Fruit fly (Drosophila melanogaster): ENCODE data around the gene CG9119.

The CG9119 gene

DNA sequence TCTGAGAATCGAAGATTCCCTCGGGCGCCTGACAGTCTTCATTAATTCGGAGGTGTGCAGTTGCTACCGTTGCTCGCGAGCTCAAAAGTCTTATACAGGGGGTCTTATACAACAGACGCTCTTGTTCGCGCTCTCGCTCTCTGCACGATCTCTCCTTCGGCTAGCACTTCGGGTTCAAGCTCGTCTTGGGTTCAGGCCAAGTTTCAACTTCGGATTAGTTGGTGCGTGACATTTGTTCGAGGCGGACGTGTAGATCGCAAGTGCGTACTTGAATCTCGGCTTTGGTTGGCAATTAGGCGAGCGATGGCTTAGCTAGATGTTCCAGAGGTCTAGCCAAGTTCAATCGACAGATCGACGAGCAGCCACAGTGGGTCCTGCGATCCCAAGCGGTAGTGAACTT lies 3.6 kb upstream of the CG9119 start (continued):
- TF ChIP-seq bowl (GFP tag; IDR thresholded peaks at IDR 0.05) (no peak), vfl (GFP tag; optimal IDR thresholded peaks at IDR 0.05) (no peak), tx (GFP tag; optimal IDR thresholded peaks at IDR 0.05) (no peak), CG43689 (GFP tag; IDR thresholded peaks at IDR 0.05) (no peak), Scr (GFP tag; IDR thresholded peaks at IDR 0.05; ENCODE audit: partially characterized antibody) (no peak), Mes4 (GFP tag; optimal IDR thresholded peaks at IDR 0.05) (no peak), Opbp (GFP tag; IDR thresholded peaks at IDR 0.05; ENCODE audit: partially characterized antibody) (0 out of 3 replicates have a peak, but pooled peaks have one; percentile 48), hth (optimal IDR thresholded peaks at IDR 0.05) (no peak), mld (GFP tag; IDR thresholded peaks at IDR 0.05; ENCODE audit: partially characterized antibody) (no peak), Deaf1 (tag; optimal IDR thresholded peaks at IDR 0.05) (peak; percentile 98), CG9932 (GFP tag; IDR thresholded peaks at IDR 0.05) (no peak), zen (tag; optimal IDR thresholded peaks at IDR 0.05) (no peak), CG6689 (GFP tag; IDR thresholded peaks at IDR 0.05) (no peak), ash1 (GFP tag; optimal IDR thresholded peaks at IDR 0.05) (no peak), vvl (GFP tag; IDR thresholded peaks at IDR 0.05) (peak; percentile 41; the same call in 1 of the 2 replicates), CG12769 (tag; optimal IDR thresholded peaks at IDR 0.05) (peak; percentile 64), Rx (GFP tag; IDR thresholded peaks at IDR 0.05) (no peak), Trl (optimal IDR thresholded peaks at IDR 0.05) (peak; percentile 57 to 59), Trl (GFP tag; optimal IDR thresholded peaks at IDR 0.05) (no peak), Ets97D (GFP tag; optimal IDR thresholded peaks at IDR 0.05) (no peak), ttk (GFP tag; IDR thresholded peaks at IDR 0.05) (no peak), CG1603 (tag; optimal IDR thresholded peaks at IDR 0.05) (no peak), Ptx1 (GFP tag; IDR thresholded peaks at IDR 0.05) (no peak), CG8281 (tag; optimal IDR thresholded peaks at IDR 0.05) (no peak), jing (GFP tag; optimal IDR thresholded peaks at IDR 0.05) (no peak), Dll (GFP tag; IDR thresholded peaks at IDR 0.05; ENCODE audit: partially characterized antibody) (no peak), CG3407 (GFP tag; optimal IDR thresholded peaks at IDR 0.05) (no peak)

DNA sequence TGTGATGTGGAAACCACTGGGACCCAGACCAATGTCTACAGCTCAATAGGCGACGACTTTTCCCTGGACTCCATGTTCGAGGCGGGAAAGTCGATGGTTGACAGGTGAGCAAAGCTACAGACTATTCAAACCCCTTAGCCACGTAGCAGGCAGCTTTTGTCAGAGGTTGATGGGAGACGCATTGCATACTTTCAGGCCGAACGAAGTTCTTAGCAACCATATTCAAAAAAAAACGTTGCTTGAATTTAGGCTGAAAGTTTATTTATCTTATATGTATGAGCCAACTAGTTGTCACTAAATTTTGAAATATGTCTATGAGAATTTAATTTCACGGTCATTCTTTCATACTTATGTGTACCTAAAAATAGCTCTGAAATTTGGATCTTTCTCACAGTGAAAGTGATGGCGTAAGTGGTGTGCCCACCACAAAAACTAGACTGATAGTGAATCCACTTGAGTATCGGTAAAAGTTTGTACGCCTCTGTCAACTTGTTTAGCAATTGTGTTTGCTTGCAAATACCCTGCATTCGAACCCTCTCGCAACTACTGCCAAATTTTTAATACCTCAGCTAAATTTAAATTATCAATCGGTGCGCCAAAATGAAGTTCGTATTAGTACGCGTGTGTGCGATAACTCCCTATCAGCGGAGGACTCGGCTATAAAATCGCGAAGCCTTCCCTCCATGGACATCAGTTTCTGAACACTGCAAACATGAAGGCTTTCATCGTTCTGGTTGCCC lies 2.3 kb upstream of the CG9119 start, which contains the start of gene LysB:
LysB (plus strand) TSS at position 690 of the 740 bp plus-strand sequence.
- no peak for TF ChIP-seq grn (GFP tag; optimal IDR thresholded peaks at IDR 0.05)
- no peak for TF ChIP-seq ro (GFP tag; IDR thresholded peaks at IDR 0.05)
- TF ChIP-seq Sox100B (GFP tag; optimal IDR thresholded peaks at IDR 0.05), result no peak
- no peak for TF ChIP-seq CG10267 (tag; optimal IDR thresholded peaks at IDR 0.05)
- TF ChIP-seq fd96Cb (tag; optimal IDR thresholded peaks at IDR 0.05), result no peak
- peak; percentile 9 for TF ChIP-seq CG2712 (tag; optimal IDR thresholded peaks at IDR 0.05)
- no peak for TF ChIP-seq Max (GFP tag; optimal IDR thresholded peaks at IDR 0.05)
- TF ChIP-seq disco-r (GFP tag; optimal IDR thresholded peaks at IDR 0.05), result no peak
- TF ChIP-seq onecut (GFP tag; IDR thresholded peaks at IDR 0.05), result no peak
- TF ChIP-seq MBD-R2 (GFP tag; IDR thresholded peaks at IDR 0.05), result peak; percentile 27; the same call in 1 of the 2 replicates
- TF ChIP-seq CG18262 (tag; optimal IDR thresholded peaks at IDR 0.05), result no peak
- TF ChIP-seq CG31441 (GFP tag; IDR thresholded peaks at IDR 0.05), result no peak
- no peak for TF ChIP-seq CG31388 (GFP tag; optimal IDR thresholded peaks at IDR 0.05)
- TF ChIP-seq CG7987 (GFP tag; optimal IDR thresholded peaks at IDR 0.05), result peak; percentile 16
- peak; percentile 64 for TF ChIP-seq Neu2 (GFP tag; optimal IDR thresholded peaks at IDR 0.05; ENCODE audit: borderline replicate concordance)
- no peak for TF ChIP-seq CG6765 (GFP tag; optimal IDR thresholded peaks at IDR 0.05)
- TF ChIP-seq Nf-YC (tag; optimal IDR thresholded peaks at IDR 0.05), result no peak
- TF ChIP-seq tna (GFP tag; IDR thresholded peaks at IDR 0.05; ENCODE audit: partially characterized antibody), result no peak
- peak in 1 of 2 experiments; percentile 14 for TF ChIP-seq chif (GFP tag; optimal IDR thresholded peaks at IDR 0.05)
- TF ChIP-seq CG7745 (tag; optimal IDR thresholded peaks at IDR 0.05), result no peak
- TF ChIP-seq CG15601 (tag; optimal IDR thresholded peaks at IDR 0.05), result peak; percentile 66
- peak; percentile 80 for TF ChIP-seq HmgZ (tag; optimal IDR thresholded peaks at IDR 0.05)
- no peak for TF ChIP-seq Sox102F (GFP tag; optimal IDR thresholded peaks at IDR 0.05)
- TF ChIP-seq CG6272 (GFP tag; IDR thresholded peaks at IDR 0.05), result peak; percentile 16; the same call in 1 of the 2 replicates
